Fruit fly (Drosophila melanogaster) S2 (cell line): ENCODE measurements around the gene CG8814.

Experiments used
- CG8478 ChIP-seq: fragments of >200 bp; optimal IDR thresholded peaks from 2 replicates; lab custom pipeline; 2018
- CTCF ChIP-seq, 2 experiments: fragments of >200 bp; optimal IDR thresholded peaks; 2 replicates each; lab custom pipeline; 2018

dm6 chr2L:2897024-2897549, 22.4 kb downstream of the CG8814 start:
- TF ChIP-seq CG8478 (lab: Kevin White, UChicago), result no peak
- no peak for TF ChIP-seq CTCF (optimal IDR thresholded peaks at IDR 0.05; lab: Kevin White, UChicago)
